Worm (Caenorhabditis elegans): Measurements from ENCODE around the gene msh-5.

- TF ChIP-seq lin-13 (GFP tag; optimal IDR thresholded peaks at IDR 0.05) (no peak), unc-62 (GFP tag; optimal IDR thresholded peaks at IDR 0.05) (no peak), elt-1 (tag; optimal IDR thresholded peaks at IDR 0.05) (no peak), snpc-4 (tag; optimal IDR thresholded peaks at IDR 0.05) (no peak), nhr-23 (tag; optimal IDR thresholded peaks at IDR 0.05) (no peak), nhr-25 (tag; optimal IDR thresholded peaks at IDR 0.05) (no peak), elt-3 (tag; optimal IDR thresholded peaks at IDR 0.05) (no peak), fos-1 (tag; optimal IDR thresholded peaks at IDR 0.05) (no peak), C34F6.9 (tag; optimal IDR thresholded peaks at IDR 0.05) (no peak), R02D3.7 (tag; optimal IDR thresholded peaks at IDR 0.05) (no peak), ama-1 (optimal IDR thresholded peaks at IDR 0.05) (no peak), gmeb-1 (tag; optimal IDR thresholded peaks at IDR 0.05) (no peak)
These were observed 38.2 kb downstream of the msh-5 start, which contains the start of gene F58D2.5 for ce11 chrIV:13193239-13193638.
